Fruit fly (Drosophila melanogaster) whole organism, prepupa: ENCODE measurements around the gene CG9135.

ENCODE experiments used
- CG10669 ChIP-seq: fragments of 200-800 bp; sonication (Bioruptor generic); optimal IDR thresholded peaks from 3 replicates; lab custom pipeline; 2018; ENCODE audit warnings: missing biosample characterization, mild to moderate bottlenecking, missing genetic modification characterization, moderate library complexity
- CG32006 ChIP-seq: fragments of 200-800 bp; sonication (Bioruptor generic); optimal IDR thresholded peaks from 3 replicates; lab custom pipeline; 2017; ENCODE audit warnings: missing biosample characterization, mild to moderate bottlenecking, missing genetic modification characterization
- CG8119 ChIP-seq: fragments of 200-800 bp; sonication (Bioruptor generic); IDR thresholded peaks from 3 replicates; pipeline ENCODE4 v1.3.6; 2022; ENCODE audit warnings: missing biosample characterization, missing genetic modification characterization
- CG9139 ChIP-seq: fragments of 200-800 bp; sonication (Bioruptor generic); optimal IDR thresholded peaks from 3 replicates; lab custom pipeline; 2017; ENCODE audit warnings: missing biosample characterization, mild to moderate bottlenecking, missing genetic modification characterization
- Hr39 ChIP-seq: fragments of 200-800 bp; sonication (Bioruptor generic); optimal IDR thresholded peaks from 2 replicates; lab custom pipeline; 2016; ENCODE audit warnings: missing biosample characterization, missing genetic modification characterization
- fd85E ChIP-seq: fragments of 200-800 bp; sonication (Bioruptor generic); optimal IDR thresholded peaks from 3 replicates; lab custom pipeline; 2016; ENCODE audit warnings: missing biosample characterization, missing genetic modification characterization

DNA sequence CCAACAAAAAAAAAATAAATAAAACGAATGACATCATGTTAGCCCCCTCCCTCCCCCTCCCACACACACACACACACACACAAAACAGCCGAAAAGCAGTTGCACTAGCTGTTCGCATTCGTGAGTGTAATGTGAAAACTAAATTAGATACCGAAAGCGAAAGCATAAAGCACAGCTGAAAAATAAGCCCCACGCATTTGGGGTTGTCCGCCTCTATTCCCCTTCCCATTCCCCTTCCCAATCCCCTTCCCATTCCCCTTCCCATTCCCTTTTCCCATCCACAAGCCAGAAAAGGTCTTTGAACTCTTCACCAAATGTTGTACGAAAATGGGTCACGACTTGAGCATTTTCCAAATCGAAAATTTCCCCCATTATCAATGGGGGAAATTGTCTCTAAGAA lies 24.7 kb downstream of the CG9135 start:
- TF ChIP-seq fd85E: no peak
- no peak for TF ChIP-seq CG32006 (GFP tag; lab: Kevin White, UChicago)
- no peak for TF ChIP-seq CG10669 (GFP tag; lab: Kevin White, UChicago)
- no peak for TF ChIP-seq Hr39 (GFP tag; lab: Kevin White, UChicago)
- TF ChIP-seq CG9139: no peak
- TF ChIP-seq CG8119 (GFP tag; lab: Robert Waterston, UW): no peak
